Worm (Caenorhabditis elegans): Measurements from ENCODE around the gene F13E9.16.

Gene F13E9.16

DNA sequence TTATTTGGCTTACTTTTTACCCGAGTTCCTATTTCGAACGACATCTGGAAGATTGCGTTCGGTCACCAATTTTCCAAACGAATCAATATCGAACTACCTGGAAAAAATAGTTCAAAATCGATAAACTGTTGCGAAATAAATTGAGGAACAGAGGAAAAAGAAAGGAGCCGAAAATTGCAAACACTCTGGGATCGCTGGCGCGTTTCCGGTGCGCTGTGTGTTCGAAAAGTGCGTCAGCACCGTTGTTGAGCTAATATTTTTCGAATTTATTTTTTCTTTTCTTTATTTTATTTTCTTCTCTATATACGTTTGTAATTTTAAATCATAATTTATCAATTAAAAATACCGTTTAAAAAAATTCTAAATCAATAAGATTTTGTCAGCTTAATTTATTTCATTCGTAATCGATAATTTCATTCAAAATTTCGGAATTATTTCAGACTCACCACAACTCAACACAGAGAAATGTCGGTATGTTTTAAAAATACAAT is 45.9 kb upstream of the F13E9.16 start, which contains the start of the genes dnc-1 and lsm-7 (continued):
- TF ChIP-seq pqm-1 (tag; optimal IDR thresholded peaks at IDR 0.05) (no peak), nhr-77 (tag; optimal IDR thresholded peaks at IDR 0.05) (peak; percentile 70), dve-1 (tag; optimal IDR thresholded peaks at IDR 0.05; ENCODE audit: insufficient read depth) (peak; percentile 79), ztf-7 (tag; optimal IDR thresholded peaks at IDR 0.05) (peak; percentile 5), F26F4.8 (GFP tag; conservative IDR thresholded peaks at IDR 0.05) (no peak), egl-43 (GFP tag; IDR thresholded peaks at IDR 0.05) (0 out of 2 replicates have a peak, but pooled peaks have one; percentile 35), dmd-8 (GFP tag; IDR thresholded peaks at IDR 0.05) (peak; percentile 16; the same call in 1 of the 2 replicates), T26A8.4 (GFP tag; IDR thresholded peaks at IDR 0.05) (peak; percentile 39), nhr-11 (tag; optimal IDR thresholded peaks at IDR 0.05) (peak; percentile 41), nhr-111 (GFP tag; optimal IDR thresholded peaks at IDR 0.05) (no peak), hlh-30 (tag; optimal IDR thresholded peaks at IDR 0.05; ENCODE audit: insufficient read depth) (peak; percentile 75), Y75B8A.6 (GFP tag; IDR thresholded peaks at IDR 0.05) (no peak), nhr-6 (tag; optimal IDR thresholded peaks at IDR 0.05) (peak; percentile 65), T20F7.1 (GFP tag; optimal IDR thresholded peaks at IDR 0.05) (peak; percentile 66), daf-16 (GFP tag; optimal IDR thresholded peaks at IDR 0.05) (no peak), daf-16 (tag; optimal IDR thresholded peaks at IDR 0.05) (peak; percentile 82), fkh-10 (GFP tag; optimal IDR thresholded peaks at IDR 0.05) (peak; percentile 63), unc-130 (GFP tag; optimal IDR thresholded peaks at IDR 0.05) (peak; percentile 6), mes-2 (tag; optimal IDR thresholded peaks at IDR 0.05; ENCODE audit: poor library complexity, severe bottlenecking) (peak; percentile 80), ama-1 (optimal IDR thresholded peaks at IDR 0.05) (peak; percentile 8), F37D6.2 (tag; optimal IDR thresholded peaks at IDR 0.05) (peak; percentile 5), ceh-20 (GFP tag; IDR thresholded peaks at IDR 0.05) (peak; percentile 65), madf-9 (GFP tag; conservative IDR thresholded peaks at IDR 0.05) (peak; percentile 61), spr-1 (tag; optimal IDR thresholded peaks at IDR 0.05) (no peak), F44E2.7 (GFP tag; IDR thresholded peaks at IDR 0.05) (no peak), zfp-3 (GFP tag; conservative IDR thresholded peaks at IDR 0.05) (peak; percentile 81), dpl-1 (GFP tag; optimal IDR thresholded peaks at IDR 0.05) (peak; percentile 76), ceh-32 (tag; optimal IDR thresholded peaks at IDR 0.05; ENCODE audit: poor library complexity) (no peak), F49E8.2 (tag; optimal IDR thresholded peaks at IDR 0.05; ENCODE audit: borderline replicate concordance) (no peak), daf-8 (GFP tag; IDR thresholded peaks at IDR 0.05) (no peak), R02D3.7 (tag; optimal IDR thresholded peaks at IDR 0.05) (no peak), lsy-2 (tag; optimal IDR thresholded peaks at IDR 0.05) (peak in 1 of 2 experiments; percentile 91), ceh-62 (tag; optimal IDR thresholded peaks at IDR 0.05) (no peak)

DNA sequence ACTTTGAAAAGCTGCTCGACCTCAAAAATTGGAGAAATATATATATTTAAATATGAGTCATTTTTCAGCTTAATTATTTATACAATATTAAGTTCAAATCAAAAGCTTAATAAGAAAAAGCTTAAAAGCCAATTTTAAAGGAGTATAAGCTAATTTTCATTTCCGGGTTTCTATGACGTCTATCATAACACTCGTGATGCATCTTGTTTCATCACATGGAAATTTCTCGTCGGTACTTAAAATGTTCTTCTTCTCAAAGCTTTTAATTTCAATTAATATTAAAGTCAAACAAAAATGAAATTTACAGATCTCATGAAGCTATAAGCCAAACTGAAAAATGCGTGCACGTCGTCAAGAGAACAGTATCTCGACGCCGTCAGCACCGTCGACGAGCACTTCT is 32.6 kb upstream of the F13E9.16 start, which contains the start of gene rbr-2:
Gene rbr-2 (plus strand): TSS at position 301 of the 400 bp plus-strand sequence.
- TF ChIP-seq lin-1 (GFP tag; IDR thresholded peaks at IDR 0.05) (no peak), Y105C5A.15 (GFP tag; IDR thresholded peaks at IDR 0.05) (no peak), mxl-3 (GFP tag; optimal IDR thresholded peaks at IDR 0.05) (no peak), hlh-30 (tag; optimal IDR thresholded peaks at IDR 0.05; ENCODE audit: insufficient read depth) (peak; percentile 7), lin-38 (GFP tag; IDR thresholded peaks at IDR 0.05) (no peak), gei-8 (GFP tag; optimal IDR thresholded peaks at IDR 0.05) (no peak), unc-130 (GFP tag; optimal IDR thresholded peaks at IDR 0.05) (no peak)
